Worm (Caenorhabditis elegans) whole organism, L1 larva: Measurements from ENCODE around the gene T08G5.3.

Experiments used
- C16A3.4 ChIP-seq: fragments of 150-350 bp; optimal IDR thresholded peaks from 2 replicates; lab custom pipeline; 2014; ENCODE audit warnings: missing biosample characterization, missing genetic modification characterization
- C34B4.2 ChIP-seq: sonication (generic microtip); optimal IDR thresholded peaks from 2 replicates; lab custom pipeline; 2017; ENCODE audit warnings: mild to moderate bottlenecking, missing genetic modification characterization, missing compliant biosample characterization
- F16B12.6 ChIP-seq: fragments of 150-350 bp; optimal IDR thresholded peaks from 2 replicates; lab custom pipeline; 2014; ENCODE audit warnings: missing biosample characterization, missing genetic modification characterization
- Y116A8C.19 ChIP-seq: sonication (generic microtip); optimal IDR thresholded peaks from 2 replicates; lab custom pipeline; 2016; ENCODE audit warnings: missing compliant biosample characterization, missing genetic modification characterization, borderline replicate concordance
- alr-1 ChIP-seq: fragments of 200-800 bp; sonication (Bioruptor generic); optimal IDR thresholded peaks from 2 replicates; lab custom pipeline; 2018; ENCODE audit warnings: borderline replicate concordance, mild to moderate bottlenecking, missing genetic modification characterization, missing compliant biosample characterization
- aly-2 ChIP-seq: fragments of 150-350 bp; optimal IDR thresholded peaks from 2 replicates; lab custom pipeline; 2014; ENCODE audit warnings: missing biosample characterization, missing genetic modification characterization
- blmp-1 ChIP-seq: fragments of 150-350 bp; optimal IDR thresholded peaks from 2 replicates; lab custom pipeline; 2014; ENCODE audit warnings: missing biosample characterization, missing genetic modification characterization
- ceh-8 ChIP-seq: fragments of 200-800 bp; sonication (Bioruptor generic); optimal IDR thresholded peaks from 2 replicates; lab custom pipeline; 2018; ENCODE audit warnings: mild to moderate bottlenecking, missing genetic modification characterization, moderate library complexity, missing compliant biosample characterization
- ceh-88 ChIP-seq: fragments of 200-800 bp; sonication (Bioruptor generic); IDR thresholded peaks from 2 replicates; pipeline ENCODE4 v1.3.6; 2022; ENCODE audit warnings: missing genetic modification characterization, missing compliant biosample characterization
- dsc-1 ChIP-seq: sonication (generic microtip); optimal IDR thresholded peaks from 2 replicates; lab custom pipeline; 2016; ENCODE audit warnings: mild to moderate bottlenecking, missing genetic modification characterization, missing compliant biosample characterization
- efl-1 ChIP-seq, 4 experiments: fragments of 150-350 bp; optimal IDR thresholded peaks in 3 of 4; peaks in 1 of 4; 1 replicate in 1 of 4; 2 replicates in 3 of 4; lab custom pipeline; 2014; ENCODE audit warnings: missing biosample characterization in 2 of 4, missing genetic modification characterization in 2 of 4, missing genetic modification reagents in 2 of 4
- efl-3 ChIP-seq: fragments of 200-800 bp; sonication (Bioruptor generic); optimal IDR thresholded peaks from 2 replicates; lab custom pipeline; 2018; ENCODE audit warnings: mild to moderate bottlenecking, missing genetic modification characterization, missing compliant biosample characterization
- elt-3 ChIP-seq, 6 experiments: fragments of 150-350 bp in 1 of 6; sonication (generic microtip); optimal IDR thresholded peaks; 2 replicates each; lab custom pipeline; 2017 to 2018; ENCODE audit warnings: missing biosample characterization in 6 of 6, missing genetic modification characterization in 6 of 6, inconsistent platforms in 1 of 6
- ets-5 ChIP-seq: fragments of 200-800 bp; sonication (Bioruptor generic); IDR thresholded peaks from 2 replicates; pipeline ENCODE4 v1.3.6; 2022; ENCODE audit warnings: missing genetic modification characterization, missing compliant biosample characterization
- fkh-10 ChIP-seq: sonication (generic microtip); optimal IDR thresholded peaks from 2 replicates; lab custom pipeline; 2017; ENCODE audit warnings: missing biosample characterization, missing genetic modification reagents, missing genetic modification characterization
- hlh-17 ChIP-seq: fragments of 200-800 bp; sonication (Bioruptor generic); optimal IDR thresholded peaks from 2 replicates; lab custom pipeline; 2018; ENCODE audit warnings: missing genetic modification characterization, mild to moderate bottlenecking, missing compliant biosample characterization, moderate library complexity, borderline replicate concordance
- isw-1 ChIP-seq: fragments of 200-800 bp; sonication (Bioruptor generic); IDR thresholded peaks from 2 replicates; pipeline ENCODE4 v1.3.6; 2022; ENCODE audit warnings: missing genetic modification characterization, missing compliant biosample characterization
- lin-13 ChIP-seq: fragments of 150-350 bp; optimal IDR thresholded peaks from 2 replicates; lab custom pipeline; 2014; ENCODE audit warnings: missing biosample characterization, missing genetic modification reagents, missing genetic modification characterization
- lin-14 ChIP-seq: fragments of 200-800 bp; sonication (Bioruptor generic); optimal IDR thresholded peaks from 2 replicates; lab custom pipeline; 2018; ENCODE audit warnings: mild to moderate bottlenecking, missing genetic modification characterization, moderate library complexity, missing compliant biosample characterization
- lin-15B ChIP-seq: fragments of 150-350 bp; sonication (generic microtip); optimal IDR thresholded peaks from 3 replicates; lab custom pipeline; 2014; ENCODE audit warnings: missing biosample characterization, missing genetic modification characterization
- lin-35 ChIP-seq, 2 experiments: fragments of 150-350 bp; optimal IDR thresholded peaks; 2 replicates each; lab custom pipeline; 2014; ENCODE audit warnings: missing biosample characterization in 2 of 2, missing genetic modification characterization in 2 of 2, missing genetic modification reagents in 2 of 2
- lir-3 ChIP-seq: sonication (generic microtip); optimal IDR thresholded peaks from 2 replicates; lab custom pipeline; 2016; ENCODE audit warnings: mild to moderate bottlenecking, missing genetic modification characterization, moderate library complexity, missing compliant biosample characterization; ENCODE audit not compliant: poor library complexity
- lsy-2 ChIP-seq, 2 experiments: fragments of 150-350 bp; optimal IDR thresholded peaks; 2 replicates each; lab custom pipeline; 2014; ENCODE audit warnings: missing biosample characterization in 2 of 2, missing genetic modification characterization in 2 of 2
- mab-9 ChIP-seq: fragments of 200-800 bp; sonication (Bioruptor generic); IDR thresholded peaks from 2 replicates; pipeline ENCODE4 v1.3.6; 2022; ENCODE audit warnings: missing genetic modification reagents, missing genetic modification characterization, missing compliant biosample characterization
- mdl-1 ChIP-seq, 2 experiments: fragments of 150-350 bp; optimal IDR thresholded peaks; 2 replicates each; lab custom pipeline; 2014 to 2017; ENCODE audit warnings: missing biosample characterization in 2 of 2, missing genetic modification characterization in 2 of 2, inconsistent platforms in 1 of 2
- mef-2 ChIP-seq: fragments of 150-350 bp; optimal IDR thresholded peaks from 2 replicates; lab custom pipeline; 2014; ENCODE audit warnings: missing biosample characterization, missing genetic modification characterization
- mep-1 ChIP-seq: fragments of 150-350 bp; optimal IDR thresholded peaks from 2 replicates; lab custom pipeline; 2014; ENCODE audit warnings: missing biosample characterization, missing genetic modification characterization
- nhr-19 ChIP-seq: fragments of 200-800 bp; sonication (Bioruptor generic); conservative IDR thresholded peaks from 2 replicates; pipeline ENCODE4 v1.3.6; 2022; ENCODE audit warnings: missing genetic modification characterization, missing compliant biosample characterization
- nhr-20 ChIP-seq: sonication (generic microtip); optimal IDR thresholded peaks from 2 replicates; lab custom pipeline; 2016; ENCODE audit warnings: mild to moderate bottlenecking, missing genetic modification characterization, missing compliant biosample characterization
- nhr-237 ChIP-seq: fragments of 150-350 bp; optimal IDR thresholded peaks from 2 replicates; lab custom pipeline; 2014; ENCODE audit warnings: missing biosample characterization, missing genetic modification characterization
- nhr-47 ChIP-seq: sonication (generic microtip); optimal IDR thresholded peaks from 2 replicates; lab custom pipeline; 2016; ENCODE audit warnings: mild to moderate bottlenecking, missing genetic modification characterization, moderate library complexity, missing compliant biosample characterization
- nhr-71 ChIP-seq: sonication (generic microtip); optimal IDR thresholded peaks from 2 replicates; lab custom pipeline; 2016; ENCODE audit warnings: mild to moderate bottlenecking, missing genetic modification characterization, moderate library complexity, missing compliant biosample characterization
- nhr-77 ChIP-seq: fragments of 150-350 bp; optimal IDR thresholded peaks from 2 replicates; lab custom pipeline; 2014; ENCODE audit warnings: missing biosample characterization, missing genetic modification characterization
- nhr-85 ChIP-seq: sonication (generic microtip); peaks from one replicate; lab custom pipeline; 2016; ENCODE audit warnings: missing genetic modification characterization, inconsistent platforms, missing compliant biosample characterization
- nhr-90 ChIP-seq: sonication (generic microtip); optimal IDR thresholded peaks from 2 replicates; lab custom pipeline; 2016; ENCODE audit warnings: mild to moderate bottlenecking, missing genetic modification characterization, missing compliant biosample characterization; ENCODE audit not compliant: poor library complexity
- pag-3 ChIP-seq: sonication (generic microtip); optimal IDR thresholded peaks from 2 replicates; lab custom pipeline; 2017; ENCODE audit warnings: missing genetic modification characterization, mild to moderate bottlenecking, missing compliant biosample characterization, antibody characterized with exemption, borderline replicate concordance; ENCODE audit not compliant: insufficient read depth
- pax-3 ChIP-seq: fragments of 200-800 bp; sonication (Bioruptor generic); optimal IDR thresholded peaks from 2 replicates; lab custom pipeline; 2018; ENCODE audit warnings: mild to moderate bottlenecking, missing genetic modification characterization, moderate library complexity, missing compliant biosample characterization
- snu-23 ChIP-seq: sonication (generic microtip); optimal IDR thresholded peaks from 2 replicates; lab custom pipeline; 2016; ENCODE audit warnings: missing genetic modification characterization, missing compliant biosample characterization
- swsn-7 ChIP-seq: sonication (generic microtip); optimal IDR thresholded peaks from 2 replicates; lab custom pipeline; 2016; ENCODE audit warnings: missing genetic modification characterization, missing compliant biosample characterization
- tlp-1 ChIP-seq: fragments of 150-350 bp; optimal IDR thresholded peaks from 2 replicates; lab custom pipeline; 2014; ENCODE audit warnings: missing biosample characterization, missing genetic modification characterization
- unc-130 ChIP-seq: fragments of 150-350 bp; optimal IDR thresholded peaks from 2 replicates; lab custom pipeline; 2017; ENCODE audit warnings: missing biosample characterization, missing genetic modification characterization, inconsistent platforms
- unc-30 ChIP-seq: sonication (generic microtip); optimal IDR thresholded peaks from 2 replicates; lab custom pipeline; 2017; ENCODE audit warnings: missing biosample characterization, missing genetic modification characterization
- unc-62 ChIP-seq: fragments of 150-350 bp; optimal IDR thresholded peaks from 2 replicates; lab custom pipeline; 2014; ENCODE audit warnings: missing biosample characterization, missing genetic modification reagents, missing genetic modification characterization
- xbp-1 ChIP-seq: sonication (generic microtip); optimal IDR thresholded peaks from 2 replicates; lab custom pipeline; 2016; ENCODE audit warnings: missing genetic modification characterization, missing compliant biosample characterization
- zip-4 ChIP-seq: fragments of 200-800 bp; sonication (Bioruptor generic); optimal IDR thresholded peaks from 2 replicates; lab custom pipeline; 2018; ENCODE audit warnings: mild to moderate bottlenecking, missing genetic modification characterization, moderate library complexity, missing compliant biosample characterization

Gene T08G5.3

DNA sequence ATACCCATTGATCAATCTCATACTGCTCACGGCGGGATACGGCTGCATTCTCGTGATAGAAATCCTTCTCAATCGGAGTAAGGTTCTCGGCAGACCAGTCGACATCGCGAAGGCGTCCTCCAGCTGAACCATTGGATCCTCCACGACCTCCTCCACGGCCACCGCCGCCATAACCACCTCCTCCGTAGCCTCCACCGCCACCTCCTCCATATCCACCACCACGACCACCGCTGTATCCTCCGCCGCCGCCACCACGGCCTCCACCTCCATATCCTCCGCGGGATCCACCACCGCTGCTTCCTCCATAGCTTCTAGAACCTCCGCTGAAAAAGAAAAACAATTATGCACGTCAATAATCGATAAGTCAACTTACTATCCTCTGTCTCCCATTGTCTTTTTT, 15.9 kb downstream of the T08G5.3 start:
- TF ChIP-seq pag-3 (tag; lab: Kevin White, UChicago) (no peak), ets-5 (GFP tag; lab: Robert Waterston, UW) (0 out of 2 replicates have a peak, but pooled peaks have one; percentile 77), nhr-85 (tag; lab: Kevin White, UChicago) (no peak), Y116A8C.19 (tag; lab: Kevin White, UChicago) (no peak), lin-15B (no peak), blmp-1 (tag; lab: Kevin White, UChicago) (no peak), unc-62 (no peak), ceh-8 (GFP tag; lab: Kevin White, UChicago) (peak; percentile 39), zip-4 (no peak), tlp-1 (tag; lab: Kevin White, UChicago) (no peak)
- TF ChIP-seq, all 84 proteins: peak for 2

- TF ChIP-seq alr-1 (tag; lab: Kevin White, UChicago) (peak; percentile 97), zip-4 (no peak)
- TF ChIP-seq, all 84 proteins: peak for 1
Observed at ce11 chrV:14010021-14010420, 17.3 kb downstream of the T08G5.3 start.

- TF ChIP-seq swsn-7 (tag; lab: Kevin White, UChicago) (no peak), unc-130 (tag; lab: Kevin White, UChicago) (no peak), mab-9 (peak; percentile 36; the same call in 1 of the 2 replicates), mep-1 (tag; lab: Kevin White, UChicago) (peak; percentile 41), lin-13 (GFP tag; lab: Kevin White, UChicago) (peak; percentile 17), nhr-237 (no peak), xbp-1 (tag; lab: Kevin White, UChicago) (no peak), aly-2 (tag; lab: Kevin White, UChicago) (no peak), C34B4.2 (tag; lab: Kevin White, UChicago) (no peak), blmp-1 (tag; lab: Kevin White, UChicago) (peak; percentile 34), nhr-77 (tag; lab: Kevin White, UChicago) (peak; percentile 5), lin-14 (peak; percentile 42), nhr-19 (GFP tag; lab: Robert Waterston, UW) (no peak), efl-1 (optimal IDR thresholded peaks at IDR 0.05; lab: Kevin White, UChicago) (peak; percentile 4 to 9), efl-1 (GFP tag; optimal IDR thresholded peaks at IDR 0.05 in 1 of 2; lab: Kevin White, UChicago) (peak in 1 of 2 experiments; percentile 54), nhr-20 (tag; lab: Kevin White, UChicago) (peak; percentile 33), dsc-1 (tag; lab: Kevin White, UChicago) (no peak), lin-35 (GFP tag; optimal IDR thresholded peaks at IDR 0.05; lab: Kevin White, UChicago) (peak in 1 of 2 experiments; percentile 13), nhr-47 (tag; lab: Kevin White, UChicago) (no peak), nhr-90 (peak; percentile 20), zip-4 (no peak), snu-23 (peak; percentile 30), nhr-71 (peak; percentile 39), mdl-1 (tag; optimal IDR thresholded peaks at IDR 0.05; lab: Kevin White, UChicago) (no peak), lsy-2 (tag; optimal IDR thresholded peaks at IDR 0.05; lab: Kevin White, UChicago) (peak; percentile 7 to 33)
- TF ChIP-seq, all 84 proteins: peak for 13
Observed at ce11 chrV:14008353-14008859, 18.9 kb downstream of the T08G5.3 start.

DNA sequence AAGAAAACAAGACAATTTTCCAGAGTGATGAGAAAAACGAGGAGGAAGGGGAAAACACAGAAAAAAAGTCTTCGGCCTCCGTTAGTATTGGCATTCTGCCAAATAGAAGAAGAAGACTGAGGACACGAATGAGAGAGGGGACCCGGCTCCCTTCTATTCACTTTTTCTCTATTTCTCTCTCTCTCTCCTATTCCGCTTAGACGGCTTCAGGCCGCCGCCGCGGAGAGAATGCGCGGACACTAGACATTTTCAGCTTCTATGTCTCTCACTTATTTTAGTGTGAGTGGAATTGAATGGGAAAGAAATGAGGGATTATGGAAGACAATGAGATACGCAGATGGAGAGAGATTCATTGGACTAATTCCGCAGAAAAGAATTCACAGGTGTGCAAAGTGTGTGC, 20.5 kb downstream of the T08G5.3 start:
- TF ChIP-seq nhr-77 (tag; lab: Kevin White, UChicago) (no peak), C34B4.2 (tag; lab: Kevin White, UChicago) (no peak), snu-23 (no peak), isw-1 (GFP tag; lab: Robert Waterston, UW) (0 out of 2 replicates have a peak, but pooled peaks have one; percentile 2), lin-14 (peak; percentile 63), elt-3 (tag; optimal IDR thresholded peaks at IDR 0.05; lab: Kevin White, UChicago) (no peak), pax-3 (peak; percentile 40), swsn-7 (tag; lab: Kevin White, UChicago) (no peak), fkh-10 (GFP tag; lab: Kevin White, UChicago) (no peak), mef-2 (tag; lab: Kevin White, UChicago) (no peak), pag-3 (tag; lab: Kevin White, UChicago) (no peak), lir-3 (tag; lab: Kevin White, UChicago) (no peak), nhr-47 (tag; lab: Kevin White, UChicago) (peak; percentile 27), unc-30 (no peak), C16A3.4 (no peak), dsc-1 (tag; lab: Kevin White, UChicago) (no peak), hlh-17 (GFP tag; lab: Kevin White, UChicago) (no peak), efl-3 (GFP tag; lab: Kevin White, UChicago) (no peak), ceh-88 (GFP tag; lab: Robert Waterston, UW) (no peak), tlp-1 (tag; lab: Kevin White, UChicago) (no peak), F16B12.6 (no peak)
